Fruit fly (Drosophila melanogaster): ENCODE data around the gene CG3744.

CG3744 gene

dm6 chr3R:24875939-24876842 is at the start of gene CG3744 (continued):
- TF ChIP-seq CG1621 (tag; optimal IDR thresholded peaks at IDR 0.05) = no peak
- TF ChIP-seq svp (GFP tag) = peak; percentile 75
- peak; percentile 77 for TF ChIP-seq esn (GFP tag; optimal IDR thresholded peaks at IDR 0.05)
- TF ChIP-seq spab (GFP tag; optimal IDR thresholded peaks at IDR 0.05) = peak; percentile 29
- TF ChIP-seq net (GFP tag; optimal IDR thresholded peaks at IDR 0.05) = peak; percentile 72
- peak; percentile 82 for TF ChIP-seq acj6 (GFP tag; optimal IDR thresholded peaks at IDR 0.05)
- peak; percentile 76 for TF ChIP-seq CG8119 (GFP tag; IDR thresholded peaks at IDR 0.05)
- no peak for TF ChIP-seq CG6276 (GFP tag; optimal IDR thresholded peaks at IDR 0.05)
- peak; percentile 72 for TF ChIP-seq CG8632 (GFP tag; optimal IDR thresholded peaks at IDR 0.05)
- TF ChIP-seq Smox (GFP tag; optimal IDR thresholded peaks at IDR 0.05) = no peak

- TF ChIP-seq Gug (GFP tag; IDR thresholded peaks at IDR 0.05) = no peak
- TF ChIP-seq net (GFP tag; optimal IDR thresholded peaks at IDR 0.05) = no peak
- no peak for TF ChIP-seq fd59A (GFP tag; optimal IDR thresholded peaks at IDR 0.05)
- no peak for TF ChIP-seq Eip93F (GFP tag; optimal IDR thresholded peaks at IDR 0.05)
- no peak for TF ChIP-seq CG8319 (GFP tag; optimal IDR thresholded peaks at IDR 0.05)
- no peak for TF ChIP-seq pdm3 (GFP tag; optimal IDR thresholded peaks at IDR 0.05)
- TF ChIP-seq CG6276 (GFP tag; optimal IDR thresholded peaks at IDR 0.05) = no peak
- no peak for TF ChIP-seq Lpt (GFP tag; optimal IDR thresholded peaks at IDR 0.05)
- TF ChIP-seq Hr4 (GFP tag; optimal IDR thresholded peaks at IDR 0.05) = no peak
- TF ChIP-seq CG34406 (GFP tag; optimal IDR thresholded peaks at IDR 0.05) = no peak
- TF ChIP-seq CG7368 (GFP tag; optimal IDR thresholded peaks at IDR 0.05) = no peak
- no peak for TF ChIP-seq achi (GFP tag; optimal IDR thresholded peaks at IDR 0.05)
- no peak for TF ChIP-seq spab (GFP tag; optimal IDR thresholded peaks at IDR 0.05)
- no peak for TF ChIP-seq Sox15 (GFP tag; optimal IDR thresholded peaks at IDR 0.05)
- TF ChIP-seq cyc (GFP tag; optimal IDR thresholded peaks at IDR 0.05) = no peak
- TF ChIP-seq Smox (GFP tag; optimal IDR thresholded peaks at IDR 0.05) = no peak
- TF ChIP-seq Eip75B (GFP tag; optimal IDR thresholded peaks at IDR 0.05) = no peak
Observed at dm6 chr3R:24924916-24925315, 48.5 kb upstream of the CG3744 start, which contains the start of gene Trf4-2. Trf4-2 (plus strand) TSS chr3R:24925216.

dm6 chr3R:24922270-24922669 is 45.8 kb upstream of the CG3744 start, which contains the start of gene Mink:
Mink (plus strand) TSS chr3R:24922473.
- TF ChIP-seq Eip75B (GFP tag; optimal IDR thresholded peaks at IDR 0.05) = no peak
- no peak for TF ChIP-seq CG34406 (GFP tag; optimal IDR thresholded peaks at IDR 0.05)
- no peak for TF ChIP-seq net (GFP tag; optimal IDR thresholded peaks at IDR 0.05)
- TF ChIP-seq topi (GFP tag; optimal IDR thresholded peaks at IDR 0.05) = no peak
- TF ChIP-seq Smox (GFP tag; optimal IDR thresholded peaks at IDR 0.05) = no peak
- TF ChIP-seq Hr39 (GFP tag; optimal IDR thresholded peaks at IDR 0.05) = no peak

- TF ChIP-seq CG1621 (tag; optimal IDR thresholded peaks at IDR 0.05) (peak; percentile 18), Smox (GFP tag; optimal IDR thresholded peaks at IDR 0.05) (no peak), CG3919 (GFP tag; optimal IDR thresholded peaks at IDR 0.05) (no peak), CG11762 (GFP tag; optimal IDR thresholded peaks at IDR 0.05; ENCODE audit: insufficient read depth) (no peak), CG6163 (GFP tag; IDR thresholded peaks at IDR 0.05) (peak; percentile 45; the same call in 1 of the 3 replicates), CG10631 (GFP tag; optimal IDR thresholded peaks at IDR 0.05) (no peak), svp (GFP tag) (no peak), CG32006 (GFP tag; optimal IDR thresholded peaks at IDR 0.05) (no peak), net (GFP tag; optimal IDR thresholded peaks at IDR 0.05) (no peak), fkh (GFP tag; optimal IDR thresholded peaks at IDR 0.05) (no peak), CG6276 (GFP tag; optimal IDR thresholded peaks at IDR 0.05) (no peak), Gug (GFP tag; IDR thresholded peaks at IDR 0.05) (no peak; the same call in 1 of the 2 replicates), CG6808 (GFP tag; optimal IDR thresholded peaks at IDR 0.05) (no peak), achi (GFP tag; optimal IDR thresholded peaks at IDR 0.05) (no peak), esn (GFP tag; optimal IDR thresholded peaks at IDR 0.05) (peak; percentile 36), CG8119 (GFP tag; IDR thresholded peaks at IDR 0.05) (no peak), Eip78C (GFP tag) (no peak), Hr4 (GFP tag; optimal IDR thresholded peaks at IDR 0.05) (no peak), vri (GFP tag; optimal IDR thresholded peaks at IDR 0.05) (no peak), Met (GFP tag; optimal IDR thresholded peaks at IDR 0.05) (no peak), Hr39 (GFP tag; optimal IDR thresholded peaks at IDR 0.05) (no peak), Lpt (GFP tag; optimal IDR thresholded peaks at IDR 0.05) (no peak), CG6854 (GFP tag; optimal IDR thresholded peaks at IDR 0.05) (no peak), spab (GFP tag; optimal IDR thresholded peaks at IDR 0.05) (no peak), CG16779 (tag; optimal IDR thresholded peaks at IDR 0.05) (no peak), fd85E (GFP tag; optimal IDR thresholded peaks at IDR 0.05) (no peak), CG8632 (GFP tag; optimal IDR thresholded peaks at IDR 0.05) (no peak), Blimp-1 (GFP tag; optimal IDR thresholded peaks at IDR 0.05) (no peak), CG15336 (GFP tag; IDR thresholded peaks at IDR 0.05) (peak; percentile 26; the same call in 1 of the 2 replicates)
Observed at dm6 chr3R:24917814-24918636, 41.6 kb upstream of the CG3744 start, which contains the start of the genes PIG-S, sud1 and CG11168. PIG-S (minus strand) TSS chr3R:24917864. sud1 (minus strand) TSS chr3R:24917864. CG11168 (plus strand) TSS chr3R:24918106.

Data from whole organism, prepupa.